Fruit fly (Drosophila melanogaster): Measurements from ENCODE around the gene Rpp30.
A peak's percentile ranks its signal among the peaks of the same experiment; 100 is the strongest.

The Rpp30 gene

dm6 chr2L:221939-222489 is 30.2 kb downstream of the Rpp30 start (continued):
- TF ChIP-seq Eip75B (GFP tag; optimal IDR thresholded peaks at IDR 0.05) (peak; percentile 32), esn (GFP tag; optimal IDR thresholded peaks at IDR 0.05) (no peak), CG8119 (GFP tag; IDR thresholded peaks at IDR 0.05) (no peak), CG7368 (GFP tag; optimal IDR thresholded peaks at IDR 0.05) (no peak), Met (GFP tag; optimal IDR thresholded peaks at IDR 0.05) (no peak), Ets21C (GFP tag; optimal IDR thresholded peaks at IDR 0.05) (no peak), Sox14 (GFP tag; optimal IDR thresholded peaks at IDR 0.05) (no peak), spab (GFP tag; optimal IDR thresholded peaks at IDR 0.05) (no peak), eg (GFP tag; IDR thresholded peaks at IDR 0.05) (peak; percentile 39; the same call in 1 of the 3 replicates), CG6163 (GFP tag; IDR thresholded peaks at IDR 0.05) (no peak; the same call in 1 of the 3 replicates), CG6854 (GFP tag; optimal IDR thresholded peaks at IDR 0.05) (peak; percentile 79), Hr39 (GFP tag; optimal IDR thresholded peaks at IDR 0.05) (no peak)

dm6 chr2L:221152-221551 is 31.0 kb downstream of the Rpp30 start:
- TF ChIP-seq esn (GFP tag; optimal IDR thresholded peaks at IDR 0.05) = no peak
- TF ChIP-seq CG6808 (GFP tag; optimal IDR thresholded peaks at IDR 0.05) = no peak
- no peak for TF ChIP-seq Eip75B (GFP tag; optimal IDR thresholded peaks at IDR 0.05)
- TF ChIP-seq Smox (GFP tag; optimal IDR thresholded peaks at IDR 0.05) = no peak
- TF ChIP-seq CG11762 (GFP tag; optimal IDR thresholded peaks at IDR 0.05; ENCODE audit: insufficient read depth) = no peak
- no peak for TF ChIP-seq dac (GFP tag; optimal IDR thresholded peaks at IDR 0.05)
- TF ChIP-seq Gug (GFP tag; IDR thresholded peaks at IDR 0.05) = no peak
- no peak for TF ChIP-seq CG6792 (GFP tag; optimal IDR thresholded peaks at IDR 0.05)
- TF ChIP-seq CG6163 (GFP tag; IDR thresholded peaks at IDR 0.05) = no peak
- no peak for TF ChIP-seq CG9139 (GFP tag; optimal IDR thresholded peaks at IDR 0.05)
- no peak for TF ChIP-seq CG8319 (GFP tag; optimal IDR thresholded peaks at IDR 0.05)
- no peak for TF ChIP-seq Blimp-1 (GFP tag; optimal IDR thresholded peaks at IDR 0.05)
- TF ChIP-seq eg (GFP tag; IDR thresholded peaks at IDR 0.05) = no peak
- TF ChIP-seq Ets21C (GFP tag; optimal IDR thresholded peaks at IDR 0.05) = no peak
- no peak for TF ChIP-seq Hr38 (GFP tag; optimal IDR thresholded peaks at IDR 0.05)
- no peak for TF ChIP-seq Eip78C (GFP tag)

dm6 chr2L:220509-220908 is 31.7 kb downstream of the Rpp30 start:
- TF ChIP-seq CG9139 (GFP tag; optimal IDR thresholded peaks at IDR 0.05) (no peak), net (GFP tag; optimal IDR thresholded peaks at IDR 0.05) (no peak), CG31627 (GFP tag; optimal IDR thresholded peaks at IDR 0.05) (no peak), Sox15 (GFP tag; optimal IDR thresholded peaks at IDR 0.05) (no peak), CG8119 (GFP tag; IDR thresholded peaks at IDR 0.05) (0 out of 3 replicates have a peak, but pooled peaks have one; percentile 27), CG3919 (GFP tag; optimal IDR thresholded peaks at IDR 0.05) (no peak), Hr38 (GFP tag; optimal IDR thresholded peaks at IDR 0.05) (no peak), Eip78C (GFP tag) (no peak), cyc (GFP tag; optimal IDR thresholded peaks at IDR 0.05) (no peak), CG6163 (GFP tag; IDR thresholded peaks at IDR 0.05) (peak; percentile 69; the same call in 2 of the 3 replicates), CG6792 (GFP tag; optimal IDR thresholded peaks at IDR 0.05) (no peak), Lpt (GFP tag; optimal IDR thresholded peaks at IDR 0.05) (peak; percentile 41), Gug (GFP tag; IDR thresholded peaks at IDR 0.05) (peak; percentile 45; the same call in 1 of the 2 replicates), acj6 (GFP tag; optimal IDR thresholded peaks at IDR 0.05) (no peak), pdm3 (GFP tag; optimal IDR thresholded peaks at IDR 0.05) (no peak), CG8319 (GFP tag; optimal IDR thresholded peaks at IDR 0.05) (no peak), ss (GFP tag; optimal IDR thresholded peaks at IDR 0.05) (no peak), fkh (GFP tag; optimal IDR thresholded peaks at IDR 0.05) (peak; percentile 94), CG1621 (tag; optimal IDR thresholded peaks at IDR 0.05) (no peak), CG10669 (GFP tag; optimal IDR thresholded peaks at IDR 0.05) (no peak), Hr39 (GFP tag; optimal IDR thresholded peaks at IDR 0.05) (no peak), CG6854 (GFP tag; optimal IDR thresholded peaks at IDR 0.05) (no peak), CG15336 (GFP tag; IDR thresholded peaks at IDR 0.05) (peak; percentile 36; the same call in 1 of the 2 replicates), vri (GFP tag; optimal IDR thresholded peaks at IDR 0.05) (peak; percentile 9), CG8632 (GFP tag; optimal IDR thresholded peaks at IDR 0.05) (no peak), dsx (GFP tag; optimal IDR thresholded peaks at IDR 0.05; ENCODE audit: poor library complexity, severe bottlenecking) (no peak), CG4318 (GFP tag; optimal IDR thresholded peaks at IDR 0.05) (no peak)
